Worm (Caenorhabditis elegans): ENCODE results near the gene F57A8.7.

ce11 chrV:10066769-10067168, 8.8 kb upstream of the F57A8.7 start, which contains the start of gene npr-39:
- TF ChIP-seq egrh-3 (GFP tag; IDR thresholded peaks at IDR 0.05) (no peak), hrde-1 (tag; optimal IDR thresholded peaks at IDR 0.05; ENCODE audit: borderline replicate concordance) (no peak), unc-62 (GFP tag; optimal IDR thresholded peaks at IDR 0.05) (no peak), ets-4 (GFP tag; optimal IDR thresholded peaks at IDR 0.05) (no peak)
